Fruit fly (Drosophila melanogaster) whole organism, embryonic: ENCODE results near the gene Dsp1.
A peak's percentile ranks its signal among the peaks of the same experiment; 100 is the strongest.

Experiments
- Asciz ChIP-seq: fragments of 200-800 bp; sonication (Bioruptor generic); optimal IDR thresholded peaks from 2 replicates; lab custom pipeline; 2017; ENCODE audit warnings: missing biosample characterization, mild to moderate bottlenecking, missing genetic modification characterization, missing genetic modification reagents
- BEAF-32 ChIP-seq: fragments of 200-800 bp; sonication (Bioruptor generic); optimal IDR thresholded peaks from 3 replicates; lab custom pipeline; 2017; ENCODE audit warnings: missing biosample characterization, missing genetic modification characterization, mild to moderate bottlenecking, moderate library complexity, missing genetic modification reagents
- Bgb ChIP-seq: fragments of 200-800 bp; sonication (Bioruptor generic); IDR thresholded peaks from 2 replicates; pipeline ENCODE4 v1.3.6; 2022; ENCODE audit warnings: missing biosample characterization, missing genetic modification characterization; ENCODE audit not compliant: partially characterized antibody
- CG10431 ChIP-seq: fragments of 200-800 bp; sonication (Bioruptor generic); optimal IDR thresholded peaks from 3 replicates; lab custom pipeline; 2018; ENCODE audit warnings: missing biosample characterization, mild to moderate bottlenecking, missing genetic modification characterization
- CG11398 ChIP-seq: fragments of 200-800 bp; sonication (Bioruptor generic); optimal IDR thresholded peaks from 2 replicates; lab custom pipeline; 2016; ENCODE audit warnings: missing biosample characterization, missing genetic modification characterization
- CG11456 ChIP-seq: fragments of 200-800 bp; sonication (Bioruptor generic); IDR thresholded peaks from 3 replicates; pipeline ENCODE4 v1.3.6; 2022; ENCODE audit warnings: missing biosample characterization, missing genetic modification characterization
- CG13775 ChIP-seq: fragments of 200-800 bp; sonication (Bioruptor generic); optimal IDR thresholded peaks from 3 replicates; lab custom pipeline; 2017; ENCODE audit warnings: missing biosample characterization, mild to moderate bottlenecking, missing genetic modification characterization
- CG15514 ChIP-seq: fragments of 200-800 bp; sonication (Bioruptor generic); optimal IDR thresholded peaks from 3 replicates; lab custom pipeline; 2017; ENCODE audit warnings: missing biosample characterization, missing genetic modification characterization, mild to moderate bottlenecking, moderate library complexity, missing genetic modification reagents
- CG1603 ChIP-seq: fragments of 200-800 bp; sonication (Bioruptor generic); optimal IDR thresholded peaks from 2 replicates; lab custom pipeline; 2019; ENCODE audit warnings: missing biosample characterization, mild to moderate bottlenecking, missing genetic modification characterization, moderate library complexity
- CG1647 ChIP-seq: fragments of 200-800 bp; sonication (Bioruptor generic); optimal IDR thresholded peaks from 3 replicates; lab custom pipeline; 2016; ENCODE audit warnings: missing biosample characterization, missing genetic modification characterization
- CG16863 ChIP-seq: fragments of 200-800 bp; sonication (Bioruptor generic); optimal IDR thresholded peaks from 3 replicates; lab custom pipeline; 2016; ENCODE audit warnings: missing biosample characterization, missing genetic modification characterization
- CG17359 ChIP-seq: fragments of 200-800 bp; sonication (Bioruptor generic); optimal IDR thresholded peaks from 3 replicates; lab custom pipeline; 2018; ENCODE audit warnings: missing biosample characterization, mild to moderate bottlenecking, missing genetic modification characterization, moderate library complexity
- CG17802 ChIP-seq: fragments of 200-800 bp; sonication (Bioruptor generic); optimal IDR thresholded peaks from 2 replicates; lab custom pipeline; 2018; ENCODE audit warnings: missing biosample characterization, mild to moderate bottlenecking, missing genetic modification characterization, moderate library complexity
- CG18476 ChIP-seq: fragments of 200-800 bp; sonication (Bioruptor generic); optimal IDR thresholded peaks from 2 replicates; lab custom pipeline; 2016; ENCODE audit warnings: missing biosample characterization, mild to moderate bottlenecking, missing genetic modification characterization
- CG3281 ChIP-seq: fragments of 200-800 bp; sonication (Bioruptor generic); optimal IDR thresholded peaks from 3 replicates; lab custom pipeline; 2017; ENCODE audit warnings: missing biosample characterization, mild to moderate bottlenecking, missing genetic modification characterization
- CG3995 ChIP-seq: fragments of 200-800 bp; sonication (Bioruptor generic); optimal IDR thresholded peaks from 3 replicates; lab custom pipeline; 2016; ENCODE audit warnings: missing biosample characterization, missing genetic modification characterization
- CG43689 ChIP-seq: fragments of 200-800 bp; sonication (Bioruptor generic); IDR thresholded peaks from 2 replicates; pipeline ENCODE4 v1.3.6; 2022; ENCODE audit warnings: missing biosample characterization, missing genetic modification characterization
- CG7357 ChIP-seq: fragments of 200-800 bp; sonication (Bioruptor generic); IDR thresholded peaks from 3 replicates; pipeline ENCODE4 v1.3.6; 2022; ENCODE audit warnings: missing biosample characterization, missing genetic modification characterization
- D19B ChIP-seq: fragments of 200-800 bp; sonication (Bioruptor generic); optimal IDR thresholded peaks from 2 replicates; lab custom pipeline; 2017; ENCODE audit warnings: missing biosample characterization, mild to moderate bottlenecking, missing genetic modification characterization
- Dll ChIP-seq: fragments of 200-800 bp; sonication (Bioruptor generic); IDR thresholded peaks from 4 replicates; pipeline ENCODE4 v1.3.6; 2022; ENCODE audit warnings: missing biosample characterization, missing genetic modification characterization; ENCODE audit not compliant: partially characterized antibody
- Doc3 ChIP-seq: fragments of 200-800 bp; sonication (Bioruptor generic); IDR thresholded peaks from 3 replicates; pipeline ENCODE4 v1.3.6; 2022; ENCODE audit warnings: missing biosample characterization, missing genetic modification characterization; ENCODE audit not compliant: partially characterized antibody
- Elba2 ChIP-seq: fragments of 200-800 bp; sonication (Bioruptor generic); optimal IDR thresholded peaks from 3 replicates; lab custom pipeline; 2016; ENCODE audit warnings: missing biosample characterization, missing genetic modification characterization
- Hr3 ChIP-seq: fragments of 200-800 bp; sonication (Bioruptor generic); optimal IDR thresholded peaks from 3 replicates; lab custom pipeline; 2016; ENCODE audit warnings: missing biosample characterization, missing genetic modification characterization
- Max ChIP-seq: fragments of 200-800 bp; sonication (Bioruptor generic); optimal IDR thresholded peaks from 2 replicates; lab custom pipeline; 2016; ENCODE audit warnings: missing biosample characterization, mild to moderate bottlenecking, missing genetic modification characterization
- Mes4 ChIP-seq: fragments of 200-800 bp; sonication (Bioruptor generic); optimal IDR thresholded peaks from 2 replicates; lab custom pipeline; 2016; ENCODE audit warnings: missing biosample characterization, missing genetic modification characterization
- NK7.1 ChIP-seq: fragments of 200-800 bp; sonication (Bioruptor generic); optimal IDR thresholded peaks from 3 replicates; lab custom pipeline; 2016; ENCODE audit warnings: missing biosample characterization, missing genetic modification characterization
- NfI ChIP-seq: fragments of 200-800 bp; sonication (Bioruptor generic); optimal IDR thresholded peaks from 3 replicates; lab custom pipeline; 2018; ENCODE audit warnings: missing biosample characterization, mild to moderate bottlenecking, missing genetic modification characterization, moderate library complexity
- Optix ChIP-seq: fragments of 200-800 bp; sonication (Bioruptor generic); IDR thresholded peaks from 3 replicates; pipeline ENCODE4 v1.3.6; 2022; ENCODE audit warnings: missing biosample characterization, missing genetic modification characterization
- Sin3A ChIP-seq: fragments of >200 bp; optimal IDR thresholded peaks from 2 replicates; lab custom pipeline; 2018
- Sry-β ChIP-seq: fragments of 200-800 bp; sonication (Bioruptor generic); optimal IDR thresholded peaks from 2 replicates; lab custom pipeline; 2018; ENCODE audit warnings: missing biosample characterization, mild to moderate bottlenecking, missing genetic modification characterization, moderate library complexity
- Ssrp ChIP-seq: fragments of 200-800 bp; sonication (Bioruptor generic); optimal IDR thresholded peaks from 2 replicates; lab custom pipeline; 2018; ENCODE audit warnings: missing biosample characterization, mild to moderate bottlenecking, missing genetic modification characterization, moderate library complexity
- br ChIP-seq: fragments of >200 bp; optimal IDR thresholded peaks from 2 replicates; lab custom pipeline; 2017
- bsh ChIP-seq, 2 experiments: fragments of 200-800 bp; sonication (Bioruptor generic); optimal IDR thresholded peaks; 2 replicates each; lab custom pipeline; 2017 to 2018; ENCODE audit warnings: mild to moderate bottlenecking in 2 of 2, missing biosample characterization in 2 of 2, missing genetic modification characterization in 2 of 2, moderate library complexity in 1 of 2
- ewg ChIP-seq: fragments of 200-800 bp; sonication (Bioruptor generic); optimal IDR thresholded peaks from 3 replicates; lab custom pipeline; 2017; ENCODE audit warnings: mild to moderate bottlenecking, missing biosample characterization, missing genetic modification reagents, missing genetic modification characterization
- hth ChIP-seq: fragments of >200 bp; optimal IDR thresholded peaks from 2 replicates; lab custom pipeline; 2017; ENCODE audit warnings: inconsistent platforms
- inv ChIP-seq: fragments of 200-800 bp; sonication (Bioruptor generic); IDR thresholded peaks from 2 replicates; pipeline ENCODE4 v1.3.6; 2022; ENCODE audit warnings: missing biosample characterization, missing genetic modification characterization; ENCODE audit not compliant: partially characterized antibody
- nerfin-1 ChIP-seq: fragments of 200-800 bp; sonication (Bioruptor generic); optimal IDR thresholded peaks from 3 replicates; lab custom pipeline; 2019; ENCODE audit warnings: missing biosample characterization, mild to moderate bottlenecking, missing genetic modification characterization, moderate library complexity
- phol ChIP-seq: fragments of 200-800 bp; sonication (Bioruptor generic); optimal IDR thresholded peaks from 3 replicates; lab custom pipeline; 2018; ENCODE audit warnings: missing biosample characterization, mild to moderate bottlenecking, missing genetic modification characterization, moderate library complexity
- prd ChIP-seq, 3 experiments: fragments of >200 bp in 2 of 3; fragments of 200-800 bp in 1 of 3; sonication (Bioruptor generic) in 1 of 3; optimal IDR thresholded peaks in 2 of 3; IDR thresholded peaks in 1 of 3; 2 replicates in 2 of 3; 3 replicates in 1 of 3; pipeline versions ENCODE4 v1.3.6 to Lab custom; 2017 to 2022; ENCODE audit warnings: missing biosample characterization in 1 of 3, missing genetic modification characterization in 1 of 3
- pzg ChIP-seq: fragments of 200-800 bp; sonication (Bioruptor generic); optimal IDR thresholded peaks from 3 replicates; lab custom pipeline; 2018; ENCODE audit warnings: missing biosample characterization, mild to moderate bottlenecking, missing genetic modification characterization, moderate library complexity
- row ChIP-seq: fragments of 200-800 bp; sonication (Bioruptor generic); IDR thresholded peaks from 3 replicates; pipeline ENCODE4 v1.3.6; 2022; ENCODE audit warnings: missing biosample characterization, missing genetic modification characterization
- slbo ChIP-seq: fragments of 200-800 bp; sonication (Bioruptor generic); IDR thresholded peaks from 2 replicates; pipeline ENCODE4 v1.3.6; 2022; ENCODE audit warnings: missing biosample characterization, missing genetic modification characterization
- sna ChIP-seq: fragments of 200-800 bp; sonication (Bioruptor generic); IDR thresholded peaks from 2 replicates; pipeline ENCODE4 v1.3.6; 2022; ENCODE audit warnings: missing biosample characterization, missing genetic modification characterization; ENCODE audit not compliant: partially characterized antibody
- sob ChIP-seq: fragments of 200-800 bp; sonication (Bioruptor generic); IDR thresholded peaks from 2 replicates; pipeline ENCODE4 v1.3.6; 2022; ENCODE audit warnings: missing biosample characterization, missing genetic modification characterization
- tna ChIP-seq: fragments of 200-800 bp; sonication (Bioruptor generic); IDR thresholded peaks from 2 replicates; pipeline ENCODE4 v1.3.6; 2022; ENCODE audit warnings: missing biosample characterization, missing genetic modification characterization; ENCODE audit not compliant: partially characterized antibody
- unc-4 ChIP-seq: fragments of 200-800 bp; sonication (Bioruptor generic); IDR thresholded peaks from 2 replicates; pipeline ENCODE4 v1.3.6; 2022; ENCODE audit warnings: missing biosample characterization, missing genetic modification characterization; ENCODE audit not compliant: partially characterized antibody

Dsp1 gene

DNA sequence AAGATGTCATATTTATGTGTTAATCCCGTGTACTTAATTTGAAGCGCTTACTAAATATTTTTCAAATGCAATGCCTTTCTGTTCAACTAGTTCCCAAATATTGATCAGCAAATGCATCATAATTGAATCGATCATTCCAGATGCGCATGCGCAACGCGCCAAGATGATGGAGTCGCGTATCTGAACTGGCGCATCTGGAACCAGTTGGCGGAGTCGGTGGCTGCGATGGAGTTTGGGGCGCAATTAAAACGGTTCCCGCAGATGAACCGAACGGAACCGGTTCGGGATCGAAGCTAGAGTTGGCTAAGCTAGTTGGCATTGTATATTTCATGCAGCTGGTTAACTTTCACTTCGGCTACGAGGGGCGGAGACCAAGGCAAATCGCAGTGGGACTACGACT is 7.9 kb upstream of the Dsp1 start, which contains the start of gene CalpC (continued):
- TF ChIP-seq CG17359 = no peak
- peak; percentile 30 for TF ChIP-seq Sry-β (GFP tag; lab: Kevin White, UChicago)
- no peak for TF ChIP-seq inv (GFP tag; lab: Robert Waterston, UW)
- TF ChIP-seq CG16863 = no peak
- no peak for TF ChIP-seq NK7.1 (GFP tag; lab: Kevin White, UChicago)
- TF ChIP-seq Asciz (GFP tag; lab: Kevin White, UChicago) = no peak
- TF ChIP-seq D19B = no peak
- TF ChIP-seq CG1603 (tag; lab: Kevin White, UChicago) = peak; percentile 33
- no peak for TF ChIP-seq CG1647 (GFP tag; lab: Kevin White, UChicago)

DNA sequence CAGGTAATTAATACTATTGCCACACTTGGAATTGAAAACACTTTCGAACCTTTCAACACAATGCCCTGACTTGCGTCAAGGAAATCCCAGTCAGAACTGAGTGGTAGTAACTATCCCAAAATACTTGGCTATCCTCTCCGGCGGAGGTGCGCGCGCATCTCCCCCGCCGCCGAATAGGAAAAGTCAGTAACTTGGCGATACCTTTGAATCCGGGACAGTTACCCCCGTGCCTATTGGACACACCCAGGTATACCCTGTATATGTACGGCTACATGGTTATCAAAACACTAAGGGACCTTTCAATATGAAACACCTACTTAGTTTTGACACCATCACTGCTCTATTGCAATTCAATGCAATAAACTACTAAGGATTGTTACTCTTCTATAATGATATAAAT is 2.8 kb upstream of the Dsp1 start, which contains the start of gene CG9919:
Gene CG9919 (minus strand): TSS at position 101 of the 400 bp plus-strand sequence.
- TF ChIP-seq NfI = no peak
- no peak for TF ChIP-seq CG11456 (GFP tag; lab: Robert Waterston, UW)
- peak; percentile 3 for TF ChIP-seq pzg
- TF ChIP-seq CG18476 (GFP tag; lab: Kevin White, UChicago) = no peak
- TF ChIP-seq hth (lab: Kevin White, UChicago) = no peak
- TF ChIP-seq Optix (GFP tag; lab: Robert Waterston, UW) = no peak
- TF ChIP-seq Elba2 (GFP tag; lab: Kevin White, UChicago) = peak; percentile 35
- peak; percentile 23 for TF ChIP-seq nerfin-1 (tag; lab: Kevin White, UChicago)
- peak; percentile 16 for TF ChIP-seq CG15514
- peak; percentile 82 for TF ChIP-seq ewg (GFP tag; lab: Kevin White, UChicago)
- TF ChIP-seq CG10431 (GFP tag; lab: Kevin White, UChicago) = peak; percentile 89
- TF ChIP-seq row (GFP tag; lab: Robert Waterston, UW) = peak; percentile 33; the same call in 1 of the 3 replicates

DNA sequence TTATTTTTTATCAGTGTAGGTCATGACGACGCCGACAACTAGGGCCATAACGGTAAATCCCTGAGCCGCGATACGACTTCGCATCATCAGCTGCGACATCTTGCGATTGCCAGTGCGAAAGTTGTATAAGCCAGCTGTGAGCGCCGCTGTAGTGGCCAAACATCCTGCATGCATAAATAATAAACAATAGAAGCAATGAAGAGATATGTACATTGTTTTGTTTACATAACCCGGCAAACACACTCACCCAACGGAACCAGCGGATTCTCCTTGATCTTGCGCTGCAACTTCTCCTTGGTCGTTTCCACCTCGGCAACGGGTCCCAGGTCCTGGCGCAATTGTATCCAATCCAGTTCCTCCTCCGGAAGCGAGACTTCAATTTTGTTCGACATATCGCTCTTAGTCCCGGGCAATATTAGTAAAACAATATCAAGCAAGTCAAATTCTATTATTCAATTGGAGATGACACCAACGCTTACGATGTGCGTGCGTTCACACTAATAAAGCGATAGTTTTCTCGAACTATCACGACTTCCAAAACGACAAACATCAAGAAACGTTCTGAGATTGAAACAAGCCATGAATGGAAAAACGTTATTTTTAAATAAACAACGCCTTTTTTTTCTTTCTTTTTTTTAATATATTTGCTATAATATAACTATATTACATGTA is 1.7 kb upstream of the Dsp1 start:
- TF ChIP-seq sna (GFP tag; lab: Robert Waterston, UW) (peak; percentile 70), prd (optimal IDR thresholded peaks at IDR 0.05; lab: Kevin White, UChicago) (no peak), prd (GFP tag; IDR thresholded peaks at IDR 0.05; lab: Robert Waterston, UW) (no peak), Doc3 (GFP tag; lab: Robert Waterston, UW) (peak; percentile 71), sob (GFP tag; lab: Robert Waterston, UW) (no peak), CG7357 (GFP tag; lab: Robert Waterston, UW) (peak; percentile 12; the same call in 2 of the 3 replicates), CG11398 (GFP tag; lab: Kevin White, UChicago) (no peak), CG13775 (GFP tag; lab: Kevin White, UChicago) (no peak), Max (GFP tag; lab: Kevin White, UChicago) (no peak), bsh (GFP tag; optimal IDR thresholded peaks at IDR 0.05; lab: Kevin White, UChicago) (no peak), Ssrp (tag; lab: Kevin White, UChicago) (no peak), Dll (GFP tag; lab: Robert Waterston, UW) (peak; percentile 77), br (no peak), CG3995 (GFP tag; lab: Kevin White, UChicago) (peak; percentile 95), phol (peak; percentile 5), CG17802 (tag; lab: Kevin White, UChicago) (peak; percentile 78), Mes4 (GFP tag; lab: Kevin White, UChicago) (no peak), Hr3 (GFP tag; lab: Kevin White, UChicago) (no peak), Bgb (GFP tag; lab: Robert Waterston, UW) (peak; percentile 89), pzg (peak; percentile 58), CG43689 (GFP tag; lab: Robert Waterston, UW) (no peak), tna (peak; percentile 57), Sin3A (lab: Kevin White, UChicago) (peak; percentile 21), BEAF-32 (GFP tag; lab: Kevin White, UChicago) (peak; percentile 86), CG3281 (GFP tag; lab: Kevin White, UChicago) (no peak), slbo (GFP tag; lab: Robert Waterston, UW) (no peak; the same call in 1 of the 2 replicates), unc-4 (GFP tag; lab: Robert Waterston, UW) (peak; percentile 71)
